Fruit fly (Drosophila melanogaster) whole organism, prepupa: ENCODE measurements around the gene Cyp4ac1.
A peak's percentile ranks its signal among the peaks of the same experiment; 100 is the strongest.

Source experiments
- CG16779 ChIP-seq: fragments of 200-800 bp; sonication (Bioruptor generic); optimal IDR thresholded peaks from 3 replicates; lab custom pipeline; 2017; ENCODE audit warnings: missing biosample characterization, mild to moderate bottlenecking, missing genetic modification characterization
- CG8119 ChIP-seq: fragments of 200-800 bp; sonication (Bioruptor generic); IDR thresholded peaks from 3 replicates; pipeline ENCODE4 v1.3.6; 2022; ENCODE audit warnings: missing biosample characterization, missing genetic modification characterization
- CG9139 ChIP-seq: fragments of 200-800 bp; sonication (Bioruptor generic); optimal IDR thresholded peaks from 3 replicates; lab custom pipeline; 2017; ENCODE audit warnings: missing biosample characterization, mild to moderate bottlenecking, missing genetic modification characterization
- Gug ChIP-seq: fragments of 200-800 bp; sonication (Bioruptor generic); IDR thresholded peaks from 2 replicates; pipeline ENCODE4 v1.3.6; 2022; ENCODE audit warnings: missing biosample characterization, missing genetic modification characterization
- Sox14 ChIP-seq: fragments of 200-800 bp; sonication (Bioruptor generic); optimal IDR thresholded peaks from 3 replicates; lab custom pipeline; 2016; ENCODE audit warnings: missing biosample characterization, missing genetic modification characterization
- achi ChIP-seq: fragments of 200-800 bp; sonication (Bioruptor generic); optimal IDR thresholded peaks from 3 replicates; lab custom pipeline; 2016; ENCODE audit warnings: missing biosample characterization, missing genetic modification characterization
- eg ChIP-seq: fragments of 200-800 bp; sonication (Bioruptor generic); IDR thresholded peaks from 3 replicates; pipeline ENCODE4 v1.3.6; 2022; ENCODE audit warnings: missing biosample characterization, missing genetic modification characterization

- peak; percentile 94 for TF ChIP-seq CG16779 (tag; lab: Kevin White, UChicago)
- TF ChIP-seq achi (GFP tag; lab: Kevin White, UChicago) = peak; percentile 94
- TF ChIP-seq eg (GFP tag; lab: Robert Waterston, UW) = peak; percentile 92
- peak; percentile 99 for TF ChIP-seq Sox14 (GFP tag; lab: Kevin White, UChicago)
- peak; percentile 95 for TF ChIP-seq CG9139 (GFP tag; lab: Kevin White, UChicago)
- TF ChIP-seq CG8119 (GFP tag; lab: Robert Waterston, UW) = peak; percentile 94
- peak; percentile 78 for TF ChIP-seq Gug
Observed at dm6 chr2L:5292977-5293513, 29.2 kb downstream of the Cyp4ac1 start.
